Worm (Caenorhabditis elegans) whole organism, mixed stage, embryonic: ENCODE data around the gene ZK507.1.

Experiments
- M03D4.4 ChIP-seq: sonication (generic microtip); optimal IDR thresholded peaks from 2 replicates; lab custom pipeline; 2017; ENCODE audit warnings: mild to moderate bottlenecking, missing genetic modification characterization, missing compliant biosample characterization
- bed-3 ChIP-seq: fragments of 200-800 bp; sonication (Bioruptor generic); optimal IDR thresholded peaks from 3 replicates; lab custom pipeline; 2018; ENCODE audit warnings: mild to moderate bottlenecking, missing genetic modification characterization, moderate library complexity, missing compliant biosample characterization
- blmp-1 ChIP-seq: fragments of 150-350 bp; optimal IDR thresholded peaks from 2 replicates; lab custom pipeline; 2014; ENCODE audit warnings: missing biosample characterization, missing genetic modification characterization
- ceh-43 ChIP-seq: fragments of 200-800 bp; sonication (Bioruptor generic); optimal IDR thresholded peaks from 2 replicates; lab custom pipeline; 2018; ENCODE audit warnings: mild to moderate bottlenecking, missing genetic modification characterization, moderate library complexity, missing compliant biosample characterization
- ceh-83 ChIP-seq: fragments of 200-800 bp; sonication (Bioruptor generic); optimal IDR thresholded peaks from 2 replicates; lab custom pipeline; 2018; ENCODE audit warnings: mild to moderate bottlenecking, missing genetic modification characterization, missing compliant biosample characterization
- cnd-1 ChIP-seq: fragments of 200-800 bp; sonication (Bioruptor generic); optimal IDR thresholded peaks from 2 replicates; lab custom pipeline; 2018; ENCODE audit warnings: mild to moderate bottlenecking, missing genetic modification characterization, missing compliant biosample characterization
- elt-1 ChIP-seq: sonication (generic microtip); optimal IDR thresholded peaks from 2 replicates; lab custom pipeline; 2017; ENCODE audit warnings: missing genetic modification characterization, mild to moderate bottlenecking, missing compliant biosample characterization, antibody characterized with exemption, moderate library complexity, borderline replicate concordance; ENCODE audit not compliant: insufficient read depth
- elt-3 ChIP-seq: fragments of 150-350 bp; optimal IDR thresholded peaks from 2 replicates; lab custom pipeline; 2014; ENCODE audit warnings: missing biosample characterization, missing genetic modification characterization
- flh-1 ChIP-seq: fragments of 200-800 bp; sonication (Bioruptor generic); optimal IDR thresholded peaks from 2 replicates; lab custom pipeline; 2018; ENCODE audit warnings: mild to moderate bottlenecking, missing genetic modification characterization, moderate library complexity, missing compliant biosample characterization
- ham-2 ChIP-seq: fragments of 200-800 bp; sonication (Bioruptor generic); optimal IDR thresholded peaks from 2 replicates; lab custom pipeline; 2018; ENCODE audit warnings: mild to moderate bottlenecking, missing genetic modification characterization, missing compliant biosample characterization
- hlh-1 ChIP-seq: fragments of 150-350 bp; optimal IDR thresholded peaks from 2 replicates; lab custom pipeline; 2014; ENCODE audit warnings: missing biosample characterization, missing genetic modification reagents, missing genetic modification characterization
- lin-13 ChIP-seq: fragments of 150-350 bp; optimal IDR thresholded peaks from 2 replicates; lab custom pipeline; 2014; ENCODE audit warnings: missing biosample characterization, missing genetic modification characterization
- lin-32 ChIP-seq: fragments of 200-800 bp; sonication (Bioruptor generic); optimal IDR thresholded peaks from 2 replicates; lab custom pipeline; 2018; ENCODE audit warnings: mild to moderate bottlenecking, missing genetic modification characterization, missing compliant biosample characterization
- lsy-2 ChIP-seq: fragments of 150-350 bp; optimal IDR thresholded peaks from 2 replicates; lab custom pipeline; 2014; ENCODE audit warnings: missing biosample characterization, missing genetic modification characterization
- mab-5 ChIP-seq: fragments of 150-350 bp; optimal IDR thresholded peaks from 2 replicates; lab custom pipeline; 2014; ENCODE audit warnings: missing biosample characterization, missing genetic modification characterization
- mep-1 ChIP-seq: fragments of 150-350 bp; optimal IDR thresholded peaks from 2 replicates; lab custom pipeline; 2017; ENCODE audit warnings: missing biosample characterization, missing genetic modification reagents, missing genetic modification characterization, inconsistent platforms
- mls-2 ChIP-seq: sonication (generic microtip); optimal IDR thresholded peaks from 2 replicates; lab custom pipeline; 2016; ENCODE audit warnings: mild to moderate bottlenecking, missing genetic modification characterization, moderate library complexity, missing compliant biosample characterization
- nhr-12 ChIP-seq: fragments of 150-350 bp; optimal IDR thresholded peaks from 2 replicates; lab custom pipeline; 2014; ENCODE audit warnings: missing biosample characterization, missing genetic modification characterization
- nhr-2 ChIP-seq: fragments of 150-350 bp; optimal IDR thresholded peaks from 2 replicates; lab custom pipeline; 2014; ENCODE audit warnings: missing biosample characterization, missing genetic modification characterization
- nhr-237 ChIP-seq: fragments of 150-350 bp; optimal IDR thresholded peaks from 2 replicates; lab custom pipeline; 2014; ENCODE audit warnings: missing biosample characterization, missing genetic modification characterization
- nhr-76 ChIP-seq: sonication (generic microtip); optimal IDR thresholded peaks from 2 replicates; lab custom pipeline; 2017; ENCODE audit warnings: missing biosample characterization, missing genetic modification characterization
- pha-4 ChIP-seq: fragments of 150-350 bp; optimal IDR thresholded peaks from 2 replicates; lab custom pipeline; 2018; ENCODE audit warnings: missing biosample characterization, missing genetic modification reagents, missing genetic modification characterization
- sem-2 ChIP-seq: fragments of 200-800 bp; sonication (Bioruptor generic); optimal IDR thresholded peaks from 2 replicates; lab custom pipeline; 2018; ENCODE audit warnings: mild to moderate bottlenecking, missing genetic modification characterization, missing compliant biosample characterization
- snpc-4 ChIP-seq: fragments of 150-350 bp; optimal IDR thresholded peaks from 2 replicates; lab custom pipeline; 2014; ENCODE audit warnings: missing biosample characterization, missing genetic modification characterization
- sptf-1 ChIP-seq: sonication (generic microtip); optimal IDR thresholded peaks from 2 replicates; lab custom pipeline; 2017; ENCODE audit warnings: mild to moderate bottlenecking, missing genetic modification characterization, moderate library complexity, missing compliant biosample characterization
- unc-120 ChIP-seq: sonication (generic microtip); optimal IDR thresholded peaks from 2 replicates; lab custom pipeline; 2017; ENCODE audit warnings: missing genetic modification characterization, missing compliant biosample characterization; ENCODE audit not compliant: poor library complexity, severe bottlenecking
- unc-39 ChIP-seq: fragments of 150-350 bp; optimal IDR thresholded peaks from 2 replicates; lab custom pipeline; 2014; ENCODE audit warnings: missing biosample characterization, missing genetic modification characterization
- unc-62 ChIP-seq: fragments of 150-350 bp; optimal IDR thresholded peaks from 2 replicates; lab custom pipeline; 2014; ENCODE audit warnings: missing biosample characterization, missing genetic modification reagents, missing genetic modification characterization
- zip-8 ChIP-seq: fragments of 150-350 bp; optimal IDR thresholded peaks from 2 replicates; lab custom pipeline; 2014; ENCODE audit warnings: missing biosample characterization, missing genetic modification characterization
- ztf-11 ChIP-seq: fragments of 150-350 bp; optimal IDR thresholded peaks from 2 replicates; lab custom pipeline; 2014; ENCODE audit warnings: missing biosample characterization, missing genetic modification characterization

The ZK507.1 gene

ce11 chrIII:9081055-9081454 is 20.1 kb downstream of the ZK507.1 start, which contains the start of gene far-1:
Gene far-1, minus strand, starts transcription at chrIII:9081179.
- TF ChIP-seq ceh-43 (GFP tag; lab: Kevin White, UChicago) = no peak
- no peak for TF ChIP-seq elt-1
- no peak for TF ChIP-seq ceh-83 (GFP tag; lab: Kevin White, UChicago)
- peak; percentile 8 for TF ChIP-seq M03D4.4 (tag; lab: Kevin White, UChicago)
- TF ChIP-seq pha-4 = no peak
- TF ChIP-seq unc-62 = peak; percentile 58
- TF ChIP-seq unc-120 (tag; lab: Kevin White, UChicago) = peak; percentile 63
- peak; percentile 57 for TF ChIP-seq hlh-1
- no peak for TF ChIP-seq sem-2 (GFP tag; lab: Kevin White, UChicago)
- TF ChIP-seq, all 35 proteins: peak for 4

DNA sequence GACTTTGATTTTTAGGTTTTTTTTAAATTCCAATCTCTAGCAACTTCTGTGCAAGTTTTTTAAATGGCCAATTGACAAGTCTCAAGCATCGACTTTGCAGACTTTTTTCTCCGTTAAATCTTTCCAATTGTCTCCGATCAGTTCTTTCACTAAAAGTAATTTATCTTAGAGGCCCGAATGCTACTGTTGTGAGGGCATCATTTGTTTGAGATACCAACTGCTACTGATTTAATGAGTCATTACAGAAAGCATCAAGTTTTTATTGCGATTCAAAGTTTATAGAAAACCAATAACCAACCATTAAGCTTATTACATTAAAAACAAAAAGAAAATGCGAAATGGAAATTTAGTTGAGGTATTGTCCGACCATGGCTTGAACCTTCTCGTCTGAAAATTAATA is 21.0 kb downstream of the ZK507.1 start:
- TF ChIP-seq M03D4.4 (tag; lab: Kevin White, UChicago) (no peak), mls-2 (tag; lab: Kevin White, UChicago) (peak; percentile 2)

- TF ChIP-seq snpc-4 (tag; lab: Kevin White, UChicago) (no peak), mab-5 (tag; lab: Kevin White, UChicago) (no peak), elt-3 (tag; lab: Kevin White, UChicago) (no peak), pha-4 (no peak), lin-32 (GFP tag; lab: Kevin White, UChicago) (no peak), nhr-76 (tag; lab: Kevin White, UChicago) (no peak), mls-2 (tag; lab: Kevin White, UChicago) (no peak), unc-39 (no peak), ceh-83 (GFP tag; lab: Kevin White, UChicago) (no peak), elt-1 (no peak), nhr-12 (tag; lab: Kevin White, UChicago) (no peak), ztf-11 (tag; lab: Kevin White, UChicago) (no peak), ham-2 (GFP tag; lab: Kevin White, UChicago) (no peak), zip-8 (tag; lab: Kevin White, UChicago) (no peak), nhr-237 (tag; lab: Kevin White, UChicago) (no peak), unc-62 (no peak), nhr-2 (tag; lab: Kevin White, UChicago) (no peak), bed-3 (GFP tag; lab: Kevin White, UChicago) (no peak), sptf-1 (tag; lab: Kevin White, UChicago) (no peak), flh-1 (no peak)
Measured at ce11 chrIII:9077708-9078107, 23.4 kb downstream of the ZK507.1 start, which contains the start of gene F02A9.1. Gene F02A9.1, minus strand, starts transcription at chrIII:9077808.

- TF ChIP-seq mep-1 (tag; lab: Kevin White, UChicago) (no peak), lsy-2 (tag; lab: Kevin White, UChicago) (no peak), blmp-1 (tag; lab: Kevin White, UChicago) (no peak), ham-2 (GFP tag; lab: Kevin White, UChicago) (no peak), lin-13 (tag; lab: Kevin White, UChicago) (no peak), nhr-2 (tag; lab: Kevin White, UChicago) (no peak), nhr-237 (tag; lab: Kevin White, UChicago) (no peak), flh-1 (no peak), nhr-76 (tag; lab: Kevin White, UChicago) (no peak), sptf-1 (tag; lab: Kevin White, UChicago) (no peak), cnd-1 (tag; lab: Kevin White, UChicago) (no peak), ceh-43 (GFP tag; lab: Kevin White, UChicago) (no peak), ztf-11 (tag; lab: Kevin White, UChicago) (no peak)
Measured at ce11 chrIII:9075539-9075938, 25.6 kb downstream of the ZK507.1 start, which contains the start of gene F02A9.7. Gene F02A9.7, minus strand, starts transcription at chrIII:9075639.

DNA sequence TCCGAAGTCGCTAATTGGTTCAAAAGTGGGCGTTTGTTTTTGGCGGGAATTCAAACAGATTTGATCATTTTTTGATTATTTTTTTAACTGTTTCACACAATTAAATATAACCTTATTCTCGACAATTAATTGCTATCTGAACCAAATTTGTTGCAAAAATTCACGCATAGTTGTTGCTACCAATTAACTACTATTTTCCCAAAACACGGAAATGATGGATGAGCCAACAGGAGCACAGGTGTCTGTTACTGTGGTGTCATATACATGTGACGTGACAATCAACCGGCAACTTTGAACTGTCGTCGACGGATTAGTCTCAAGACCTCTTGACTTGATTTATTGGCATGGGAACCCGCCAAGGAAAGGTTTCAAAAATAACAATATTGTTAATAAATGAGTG is 28.4 kb downstream of the ZK507.1 start:
- TF ChIP-seq cnd-1 (tag; lab: Kevin White, UChicago) = no peak
- TF ChIP-seq unc-62 = peak; percentile 13
- TF ChIP-seq nhr-2 (tag; lab: Kevin White, UChicago) = peak; percentile 90

DNA sequence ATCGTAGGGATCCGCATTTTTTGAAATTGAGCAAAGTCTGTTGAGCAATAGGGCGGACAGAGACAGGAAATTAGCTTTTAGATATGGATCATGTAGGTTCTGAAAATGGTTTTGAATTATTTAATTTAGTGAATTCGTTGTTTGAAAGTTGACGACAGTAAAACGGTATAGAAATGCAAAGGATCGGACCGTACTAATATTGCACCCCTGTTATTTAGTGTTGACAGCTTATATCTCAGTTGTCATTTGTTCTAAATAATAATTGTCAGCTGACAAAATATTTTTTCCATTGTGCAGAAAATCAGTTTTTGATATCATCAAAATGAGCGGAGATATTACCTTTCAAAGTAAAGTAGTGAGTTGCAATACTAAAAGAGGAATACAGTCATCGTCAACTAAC is 29.7 kb downstream of the ZK507.1 start, which contains the start of gene lin-12:
lin-12 (minus strand) TSS at position 101 of the 400 bp plus-strand sequence.
- TF ChIP-seq hlh-1 (no peak), snpc-4 (tag; lab: Kevin White, UChicago) (no peak), pha-4 (no peak), flh-1 (no peak)
